Fruit fly (Drosophila melanogaster): ENCODE results near the gene CG18628.

The CG18628 gene

dm6 chr3L:10656451-10657198 is 17.1 kb downstream of the CG18628 start (continued):
- TF ChIP-seq CG11294 (GFP tag; IDR thresholded peaks at IDR 0.05) (no peak), CG3032 (tag; optimal IDR thresholded peaks at IDR 0.05) (peak; percentile 8), eg (GFP tag; IDR thresholded peaks at IDR 0.05) (peak; percentile 50; the same call in 1 of the 3 replicates), Ets96B (tag; optimal IDR thresholded peaks at IDR 0.05) (peak; percentile 16)

dm6 chr3L:10657311-10657710 is 17.8 kb downstream of the CG18628 start:
- TF ChIP-seq fkh (GFP tag; optimal IDR thresholded peaks at IDR 0.05), result no peak
- TF ChIP-seq CG6792 (GFP tag; optimal IDR thresholded peaks at IDR 0.05), result no peak
- TF ChIP-seq CG9139 (GFP tag; optimal IDR thresholded peaks at IDR 0.05), result no peak
- TF ChIP-seq CG31627 (GFP tag; optimal IDR thresholded peaks at IDR 0.05), result no peak
- TF ChIP-seq Eip93F (GFP tag; optimal IDR thresholded peaks at IDR 0.05), result no peak
- TF ChIP-seq Lpt (GFP tag; optimal IDR thresholded peaks at IDR 0.05), result no peak
- TF ChIP-seq ss (GFP tag; optimal IDR thresholded peaks at IDR 0.05), result no peak
- peak; percentile 29; the same call in 1 of the 2 replicates for TF ChIP-seq CG15336 (GFP tag; IDR thresholded peaks at IDR 0.05)
- TF ChIP-seq CG7368 (GFP tag; optimal IDR thresholded peaks at IDR 0.05), result no peak
- no peak for TF ChIP-seq dac (GFP tag; optimal IDR thresholded peaks at IDR 0.05)
- TF ChIP-seq Sox102F (GFP tag; optimal IDR thresholded peaks at IDR 0.05), result no peak
- TF ChIP-seq esn (GFP tag; optimal IDR thresholded peaks at IDR 0.05), result no peak
- TF ChIP-seq eg (GFP tag; IDR thresholded peaks at IDR 0.05), result peak; percentile 54; the same call in 2 of the 3 replicates
- TF ChIP-seq spab (GFP tag; optimal IDR thresholded peaks at IDR 0.05), result no peak
- peak; percentile 27; the same call in 1 of the 3 replicates for TF ChIP-seq CG6163 (GFP tag; IDR thresholded peaks at IDR 0.05)
- peak; percentile 48 for TF ChIP-seq Eip78C (GFP tag)
- TF ChIP-seq Blimp-1 (GFP tag; optimal IDR thresholded peaks at IDR 0.05), result no peak
- peak; percentile 34 for TF ChIP-seq CG6276 (GFP tag; optimal IDR thresholded peaks at IDR 0.05)
- no peak for TF ChIP-seq Hr4 (GFP tag; optimal IDR thresholded peaks at IDR 0.05)

- TF ChIP-seq Blimp-1 (GFP tag; optimal IDR thresholded peaks at IDR 0.05) (no peak), CG16779 (tag; optimal IDR thresholded peaks at IDR 0.05) (no peak), ss (GFP tag; optimal IDR thresholded peaks at IDR 0.05) (peak in 1 of 2 experiments; percentile 20), fkh (GFP tag; optimal IDR thresholded peaks at IDR 0.05) (peak; percentile 51), Ets21C (GFP tag; optimal IDR thresholded peaks at IDR 0.05) (no peak)
Observed at dm6 chr3L:10658362-10659127, 19.0 kb downstream of the CG18628 start.

- TF ChIP-seq Sox14 (GFP tag; optimal IDR thresholded peaks at IDR 0.05), result no peak
- TF ChIP-seq CG11902 (GFP tag; optimal IDR thresholded peaks at IDR 0.05), result no peak
- no peak for TF ChIP-seq spab (GFP tag; optimal IDR thresholded peaks at IDR 0.05)
- no peak for TF ChIP-seq CG8119 (GFP tag; IDR thresholded peaks at IDR 0.05)
- no peak for TF ChIP-seq Sox15 (GFP tag; optimal IDR thresholded peaks at IDR 0.05)
- no peak for TF ChIP-seq CG6163 (GFP tag; IDR thresholded peaks at IDR 0.05)
- TF ChIP-seq dac (GFP tag; optimal IDR thresholded peaks at IDR 0.05), result no peak
- no peak for TF ChIP-seq lz (GFP tag; optimal IDR thresholded peaks at IDR 0.05)
- no peak for TF ChIP-seq OdsH (GFP tag; optimal IDR thresholded peaks at IDR 0.05)
- TF ChIP-seq net (GFP tag; optimal IDR thresholded peaks at IDR 0.05), result no peak
- TF ChIP-seq CG1621 (tag; optimal IDR thresholded peaks at IDR 0.05), result no peak
Observed at dm6 chr3L:10659524-10659923, 20.0 kb downstream of the CG18628 start.
